Fruit fly (Drosophila melanogaster) whole organism, embryonic: ENCODE measurements around the gene HIP-R.
A peak's percentile ranks its signal among the peaks of the same experiment; 100 is the strongest.

Experiments used
- CG11398 ChIP-seq: fragments of 200-800 bp; sonication (Bioruptor generic); optimal IDR thresholded peaks from 2 replicates; lab custom pipeline; 2016; ENCODE audit warnings: missing biosample characterization, missing genetic modification characterization
- CG12219 ChIP-seq: fragments of 200-800 bp; sonication (Bioruptor generic); optimal IDR thresholded peaks from 3 replicates; lab custom pipeline; 2018; ENCODE audit warnings: missing biosample characterization, mild to moderate bottlenecking, missing genetic modification characterization
- CG12769 ChIP-seq: fragments of 200-800 bp; sonication (Bioruptor generic); optimal IDR thresholded peaks from 2 replicates; lab custom pipeline; 2019; ENCODE audit warnings: missing biosample characterization, mild to moderate bottlenecking, missing genetic modification characterization, moderate library complexity
- CG13287 ChIP-seq: fragments of 200-800 bp; sonication (Bioruptor generic); IDR thresholded peaks from 2 replicates; pipeline ENCODE4 v1.3.6; 2022; ENCODE audit warnings: missing biosample characterization, missing genetic modification characterization; ENCODE audit not compliant: partially characterized antibody
- CG13624 ChIP-seq: fragments of 200-800 bp; sonication (Bioruptor generic); optimal IDR thresholded peaks from 2 replicates; lab custom pipeline; 2016; ENCODE audit warnings: missing biosample characterization, missing genetic modification characterization
- CG15011 ChIP-seq: fragments of 200-800 bp; sonication (Bioruptor generic); optimal IDR thresholded peaks from 3 replicates; lab custom pipeline; 2018; ENCODE audit warnings: missing biosample characterization, mild to moderate bottlenecking, missing genetic modification characterization
- CG1602 ChIP-seq: fragments of 200-800 bp; sonication (Bioruptor generic); optimal IDR thresholded peaks from 3 replicates; lab custom pipeline; 2016; ENCODE audit warnings: missing biosample characterization, missing genetic modification characterization
- CG17186 ChIP-seq: fragments of 200-800 bp; sonication (Bioruptor generic); optimal IDR thresholded peaks from 3 replicates; lab custom pipeline; 2017; ENCODE audit warnings: missing biosample characterization, missing genetic modification reagents, missing genetic modification characterization
- CG17612 ChIP-seq: fragments of 200-800 bp; sonication (Bioruptor generic); IDR thresholded peaks from 2 replicates; pipeline ENCODE4 v1.3.6; 2022; ENCODE audit warnings: missing biosample characterization, missing genetic modification characterization
- CG2129 ChIP-seq: fragments of 200-800 bp; sonication (Bioruptor generic); IDR thresholded peaks from 2 replicates; pipeline ENCODE4 v1.3.6; 2022; ENCODE audit warnings: missing biosample characterization, missing genetic modification characterization; ENCODE audit not compliant: partially characterized antibody
- CG2889 ChIP-seq: fragments of 200-800 bp; sonication (Bioruptor generic); IDR thresholded peaks from 3 replicates; pipeline ENCODE4 v1.3.6; 2022; ENCODE audit warnings: missing biosample characterization, missing genetic modification characterization
- CG31365 ChIP-seq: fragments of 200-800 bp; sonication (Bioruptor generic); optimal IDR thresholded peaks from 2 replicates; lab custom pipeline; 2018; ENCODE audit warnings: missing biosample characterization, mild to moderate bottlenecking, missing genetic modification characterization
- CG43689 ChIP-seq: fragments of 200-800 bp; sonication (Bioruptor generic); IDR thresholded peaks from 2 replicates; pipeline ENCODE4 v1.3.6; 2022; ENCODE audit warnings: missing biosample characterization, missing genetic modification characterization
- CG4730 ChIP-seq: fragments of 200-800 bp; sonication (Bioruptor generic); IDR thresholded peaks from 2 replicates; pipeline ENCODE4 v1.3.6; 2022; ENCODE audit warnings: missing biosample characterization, missing genetic modification characterization
- CG7556 ChIP-seq: fragments of 200-800 bp; sonication (Bioruptor generic); optimal IDR thresholded peaks from 2 replicates; lab custom pipeline; 2017; ENCODE audit warnings: missing biosample characterization, mild to moderate bottlenecking, missing genetic modification characterization
- CkIIα-i1 ChIP-seq: fragments of 200-800 bp; sonication (Bioruptor generic); IDR thresholded peaks from 2 replicates; pipeline ENCODE4 v1.3.6; 2022; ENCODE audit warnings: missing biosample characterization, missing genetic modification characterization
- Fer1 ChIP-seq: fragments of 200-800 bp; sonication (Bioruptor generic); optimal IDR thresholded peaks from 2 replicates; lab custom pipeline; 2017; ENCODE audit warnings: missing biosample characterization, mild to moderate bottlenecking, missing genetic modification characterization
- HLH4C ChIP-seq: fragments of 200-800 bp; sonication (Bioruptor generic); IDR thresholded peaks from 3 replicates; pipeline ENCODE4 v1.3.6; 2022; ENCODE audit warnings: missing biosample characterization, missing genetic modification characterization; ENCODE audit not compliant: partially characterized antibody
- HLHmδ ChIP-seq: fragments of 200-800 bp; sonication (Bioruptor generic); optimal IDR thresholded peaks from 2 replicates; lab custom pipeline; 2018; ENCODE audit warnings: missing biosample characterization, mild to moderate bottlenecking, missing genetic modification characterization, moderate library complexity
- MESR4 ChIP-seq: fragments of 200-800 bp; sonication (Bioruptor generic); optimal IDR thresholded peaks from 2 replicates; lab custom pipeline; 2018; ENCODE audit warnings: missing biosample characterization, mild to moderate bottlenecking, missing genetic modification characterization, moderate library complexity
- Neu2 ChIP-seq: fragments of 200-800 bp; sonication (Bioruptor generic); optimal IDR thresholded peaks from 3 replicates; lab custom pipeline; 2016; ENCODE audit warnings: missing biosample characterization, missing genetic modification characterization, borderline replicate concordance
- Oli ChIP-seq: fragments of 200-800 bp; sonication (Bioruptor generic); optimal IDR thresholded peaks from 2 replicates; lab custom pipeline; 2018; ENCODE audit warnings: missing biosample characterization, mild to moderate bottlenecking, missing genetic modification characterization, moderate library complexity
- Sox100B ChIP-seq: fragments of 200-800 bp; sonication (Bioruptor generic); optimal IDR thresholded peaks from 3 replicates; lab custom pipeline; 2018; ENCODE audit warnings: missing biosample characterization, mild to moderate bottlenecking, missing genetic modification characterization
- Xrp1 ChIP-seq: fragments of 200-800 bp; sonication (Bioruptor generic); IDR thresholded peaks from 2 replicates; pipeline ENCODE4 v1.3.6; 2022; ENCODE audit warnings: missing biosample characterization, missing genetic modification characterization
- ap ChIP-seq: fragments of 200-800 bp; sonication (Bioruptor generic); IDR thresholded peaks from 2 replicates; pipeline ENCODE4 v1.3.6; 2022; ENCODE audit warnings: missing biosample characterization, missing genetic modification characterization
- bbx ChIP-seq: fragments of 200-800 bp; sonication (Bioruptor generic); IDR thresholded peaks from 2 replicates; pipeline ENCODE4 v1.3.6; 2022; ENCODE audit warnings: missing biosample characterization, missing genetic modification characterization; ENCODE audit not compliant: partially characterized antibody
- bcd ChIP-seq: fragments of 200-800 bp; sonication (Bioruptor generic); optimal IDR thresholded peaks from 2 replicates; lab custom pipeline; 2017; ENCODE audit warnings: missing biosample characterization, mild to moderate bottlenecking, missing genetic modification characterization
- bigmax ChIP-seq: fragments of 200-800 bp; sonication (Bioruptor generic); optimal IDR thresholded peaks from 2 replicates; lab custom pipeline; 2018; ENCODE audit warnings: missing biosample characterization, mild to moderate bottlenecking, missing genetic modification characterization
- bsh ChIP-seq, 2 experiments: fragments of 200-800 bp; sonication (Bioruptor generic); optimal IDR thresholded peaks; 2 replicates each; lab custom pipeline; 2017 to 2018; ENCODE audit warnings: mild to moderate bottlenecking in 2 of 2, missing biosample characterization in 2 of 2, missing genetic modification characterization in 2 of 2, moderate library complexity in 1 of 2
- caup ChIP-seq: fragments of 200-800 bp; sonication (Bioruptor generic); optimal IDR thresholded peaks from 3 replicates; lab custom pipeline; 2017; ENCODE audit warnings: missing biosample characterization, mild to moderate bottlenecking, missing genetic modification characterization, moderate library complexity; ENCODE audit not compliant: severe bottlenecking
- eve ChIP-seq, 2 experiments: fragments of >200 bp; optimal IDR thresholded peaks; 2 replicates each; lab custom pipeline; 2017; ENCODE audit warnings: missing biosample characterization in 2 of 2, missing genetic modification characterization in 2 of 2
- eyg ChIP-seq: fragments of 200-800 bp; sonication (Bioruptor generic); optimal IDR thresholded peaks from 3 replicates; lab custom pipeline; 2016; ENCODE audit warnings: missing biosample characterization, missing genetic modification characterization
- fd102C ChIP-seq: fragments of 200-800 bp; sonication (Bioruptor generic); optimal IDR thresholded peaks from 2 replicates; lab custom pipeline; 2018; ENCODE audit warnings: missing biosample characterization, mild to moderate bottlenecking, missing genetic modification characterization, moderate library complexity
- h ChIP-seq: fragments of >200 bp; optimal IDR thresholded peaks from 2 replicates; lab custom pipeline; 2017
- lov ChIP-seq, 2 experiments: fragments of 200-800 bp in 1 of 2; fragments of >200 bp in 1 of 2; sonication (Bioruptor generic) in 1 of 2; IDR thresholded peaks in 1 of 2; optimal IDR thresholded peaks in 1 of 2; 2 replicates in 1 of 2; 3 replicates in 1 of 2; pipeline versions ENCODE4 v1.3.6 to Lab custom; 2017 to 2022; ENCODE audit warnings: missing biosample characterization in 1 of 2, missing genetic modification characterization in 1 of 2
- nerfin-1 ChIP-seq: fragments of 200-800 bp; sonication (Bioruptor generic); optimal IDR thresholded peaks from 3 replicates; lab custom pipeline; 2019; ENCODE audit warnings: missing biosample characterization, mild to moderate bottlenecking, missing genetic modification characterization, moderate library complexity
- odd ChIP-seq: fragments of 200-800 bp; sonication (Bioruptor generic); optimal IDR thresholded peaks from 2 replicates; lab custom pipeline; 2017; ENCODE audit warnings: missing biosample characterization, mild to moderate bottlenecking, missing genetic modification characterization
- otp ChIP-seq: fragments of 200-800 bp; sonication (Bioruptor generic); IDR thresholded peaks from 3 replicates; pipeline ENCODE4, ENCODE4 v1.3.6; 2022; ENCODE audit warnings: missing biosample characterization, missing genetic modification characterization
- prd ChIP-seq, 3 experiments: fragments of >200 bp in 2 of 3; fragments of 200-800 bp in 1 of 3; sonication (Bioruptor generic) in 1 of 3; optimal IDR thresholded peaks in 2 of 3; IDR thresholded peaks in 1 of 3; 2 replicates in 2 of 3; 3 replicates in 1 of 3; pipeline versions ENCODE4 v1.3.6 to Lab custom; 2017 to 2022; ENCODE audit warnings: missing biosample characterization in 1 of 3, missing genetic modification characterization in 1 of 3
- sens ChIP-seq: fragments of 200-800 bp; sonication (Bioruptor generic); peaks from one replicate; lab custom pipeline; 2016; ENCODE audit warnings: missing biosample characterization, missing genetic modification characterization
- seq ChIP-seq: fragments of 200-800 bp; sonication (Bioruptor generic); IDR thresholded peaks from 2 replicates; pipeline ENCODE4 v1.3.6; 2022; ENCODE audit warnings: missing biosample characterization, missing genetic modification characterization
- shn ChIP-seq: fragments of 200-800 bp; sonication (Bioruptor generic); optimal IDR thresholded peaks from 3 replicates; lab custom pipeline; 2016; ENCODE audit warnings: missing biosample characterization, missing genetic modification characterization
- stwl ChIP-seq: fragments of 200-800 bp; sonication (Bioruptor generic); optimal IDR thresholded peaks from 3 replicates; lab custom pipeline; 2018; ENCODE audit warnings: missing biosample characterization, mild to moderate bottlenecking, missing genetic modification characterization, moderate library complexity
- tap ChIP-seq: fragments of 200-800 bp; optimal IDR thresholded peaks from 3 replicates; lab custom pipeline; 2019; ENCODE audit warnings: missing biosample characterization, mild to moderate bottlenecking, missing genetic modification characterization, moderate library complexity
- tgo ChIP-seq: fragments of 200-800 bp; sonication (Bioruptor generic); IDR thresholded peaks from 3 replicates; pipeline ENCODE4 v1.3.6; 2022; ENCODE audit warnings: missing biosample characterization, missing genetic modification characterization
- vfl ChIP-seq: fragments of 200-800 bp; sonication (Bioruptor generic); optimal IDR thresholded peaks from 2 replicates; lab custom pipeline; 2016; ENCODE audit warnings: missing biosample characterization, missing genetic modification characterization
- yki ChIP-seq: fragments of >200 bp; optimal IDR thresholded peaks from 3 replicates; lab custom pipeline; 2018

HIP-R gene

DNA sequence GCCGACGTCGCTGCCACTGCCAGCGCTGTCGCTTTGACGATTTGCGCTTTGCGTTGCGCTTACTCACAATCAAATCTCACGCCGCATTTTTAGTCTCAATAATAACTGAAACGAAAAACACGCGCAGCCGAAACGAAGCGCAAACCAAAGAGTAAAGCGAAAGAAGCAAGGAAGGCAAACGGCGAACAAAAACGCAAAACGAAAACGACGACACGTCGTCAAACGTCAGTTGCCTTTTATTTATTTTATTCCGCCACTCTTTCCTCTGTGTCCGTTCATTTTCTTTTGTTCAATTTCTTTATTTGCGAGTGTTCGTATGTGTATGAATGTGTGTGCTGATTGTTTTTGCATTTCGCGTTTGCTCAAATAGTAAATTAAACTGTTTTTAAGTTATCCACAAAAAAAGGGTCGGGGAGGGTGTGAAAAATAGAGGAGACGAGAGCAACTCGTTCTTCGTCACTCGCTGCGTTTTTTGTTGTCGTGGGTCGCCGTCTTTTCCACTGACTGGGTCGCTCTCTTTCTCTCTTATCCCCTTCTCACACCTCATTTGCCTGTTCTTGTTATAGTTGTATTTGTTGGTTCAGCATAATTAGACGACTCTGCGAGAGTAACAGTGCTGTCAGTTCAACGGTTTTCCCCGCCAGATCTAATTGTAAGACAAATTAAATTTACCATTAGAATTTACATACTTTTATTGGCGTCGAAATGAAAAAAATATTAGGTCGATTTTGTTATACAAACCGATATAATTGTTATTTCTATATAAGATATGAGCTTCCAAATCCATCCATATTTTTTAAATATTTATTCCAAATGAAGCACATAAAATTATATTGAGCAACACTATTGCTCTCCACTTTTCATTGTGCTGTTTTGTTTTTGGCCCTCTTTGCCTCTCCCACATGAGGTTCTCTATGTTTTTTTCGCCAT is 16.7 kb upstream of the HIP-R start (continued):
- no peak for TF ChIP-seq lov (optimal IDR thresholded peaks at IDR 0.05; lab: Kevin White, UChicago)
- TF ChIP-seq lov (GFP tag; IDR thresholded peaks at IDR 0.05; lab: Robert Waterston, UW) = no peak
- no peak for TF ChIP-seq CG11398
- 0 out of 3 replicates have a peak, but pooled peaks have one; percentile 24 for TF ChIP-seq CG2889 (GFP tag; lab: Robert Waterston, UW)
- TF ChIP-seq HLH4C = no peak
- peak; percentile 87 for TF ChIP-seq Fer1
- peak; percentile 52 for TF ChIP-seq CG12219
- TF ChIP-seq bsh (GFP tag; optimal IDR thresholded peaks at IDR 0.05; lab: Kevin White, UChicago) = peak in 1 of 2 experiments; percentile 73
- TF ChIP-seq tgo (GFP tag; lab: Robert Waterston, UW) = peak; percentile 57; the same call in 1 of the 3 replicates
- no peak for TF ChIP-seq CG31365 (tag; lab: Kevin White, UChicago)
- TF ChIP-seq yki = no peak
- peak; percentile 35; the same call in 1 of the 3 replicates for TF ChIP-seq otp (GFP tag; lab: Robert Waterston, UW)
- TF ChIP-seq HLHmδ (GFP tag; lab: Kevin White, UChicago) = no peak
- peak; percentile 80 for TF ChIP-seq Xrp1
- peak; percentile 39 for TF ChIP-seq CG13624 (GFP tag; lab: Kevin White, UChicago)
- TF ChIP-seq CG2129 (GFP tag; lab: Robert Waterston, UW) = no peak
- TF ChIP-seq seq (GFP tag; lab: Robert Waterston, UW) = peak; percentile 71
- peak; percentile 55 for TF ChIP-seq shn
- TF ChIP-seq caup = peak; percentile 82
- TF ChIP-seq eyg (GFP tag; lab: Kevin White, UChicago) = peak; percentile 47
- peak; percentile 47 for TF ChIP-seq nerfin-1 (tag; lab: Kevin White, UChicago)
- no peak for TF ChIP-seq CG17612
- no peak for TF ChIP-seq CG17186 (GFP tag; lab: Kevin White, UChicago)
- no peak for TF ChIP-seq prd (optimal IDR thresholded peaks at IDR 0.05; lab: Kevin White, UChicago)
- TF ChIP-seq prd (GFP tag; IDR thresholded peaks at IDR 0.05; lab: Robert Waterston, UW) = peak; percentile 70
- TF ChIP-seq CG15011 = peak; percentile 67
- no peak for TF ChIP-seq bbx
- peak; percentile 55 for TF ChIP-seq odd
- no peak for TF ChIP-seq MESR4 (GFP tag; lab: Kevin White, UChicago)
- TF ChIP-seq Sox100B (GFP tag; lab: Kevin White, UChicago) = peak; percentile 63
- TF ChIP-seq sens (GFP tag; lab: Kevin White, UChicago) = peak; percentile 94
- peak; percentile 81 for TF ChIP-seq CG7556 (GFP tag; lab: Kevin White, UChicago)
- TF ChIP-seq bigmax (GFP tag; lab: Kevin White, UChicago) = no peak
- TF ChIP-seq CG43689 (GFP tag; lab: Robert Waterston, UW) = no peak
- TF ChIP-seq CG13287 (GFP tag; lab: Robert Waterston, UW) = no peak
- TF ChIP-seq h (lab: Kevin White, UChicago) = no peak
- peak; percentile 80 for TF ChIP-seq Oli (tag; lab: Kevin White, UChicago)
- peak; percentile 10; the same call in 1 of the 2 replicates for TF ChIP-seq CG4730 (GFP tag; lab: Robert Waterston, UW)
- peak; percentile 41; the same call in 1 of the 2 replicates for TF ChIP-seq ap (GFP tag; lab: Robert Waterston, UW)
- no peak for TF ChIP-seq CkIIα-i1 (GFP tag; lab: Robert Waterston, UW)
- peak; percentile 77 for TF ChIP-seq vfl (GFP tag; lab: Kevin White, UChicago)
- TF ChIP-seq tap (tag; lab: Kevin White, UChicago) = peak; percentile 54
- peak; percentile 57 for TF ChIP-seq CG1602 (GFP tag; lab: Kevin White, UChicago)
- TF ChIP-seq Neu2 (GFP tag; lab: Kevin White, UChicago) = no peak
- peak in 1 of 2 experiments; percentile 83 for TF ChIP-seq eve (GFP tag; optimal IDR thresholded peaks at IDR 0.05; lab: Kevin White, UChicago)
- peak; percentile 71 for TF ChIP-seq bcd
- TF ChIP-seq stwl (tag; lab: Kevin White, UChicago) = peak; percentile 30
- TF ChIP-seq CG12769 = peak; percentile 66
- TF ChIP-seq fd102C (GFP tag; lab: Kevin White, UChicago) = no peak
